Fruit fly (Drosophila melanogaster): Measurements from ENCODE around the gene CG7573.
A peak's percentile ranks its signal among the peaks of the same experiment; 100 is the strongest.

CG7573 gene

dm6 chr3L:11309743-11310518, 1.6 kb upstream of the CG7573 start (continued):
- no peak for TF ChIP-seq stc (GFP tag; IDR thresholded peaks at IDR 0.05)
- TF ChIP-seq CG13775 (GFP tag; optimal IDR thresholded peaks at IDR 0.05) = no peak
- peak; percentile 63 for TF ChIP-seq CG2678 (tag; optimal IDR thresholded peaks at IDR 0.05)
- peak; percentile 3 for TF ChIP-seq CG16815 (GFP tag; optimal IDR thresholded peaks at IDR 0.05)
- no peak for TF ChIP-seq Spps (tag; optimal IDR thresholded peaks at IDR 0.05)
- TF ChIP-seq inv (GFP tag; IDR thresholded peaks at IDR 0.05; ENCODE audit: partially characterized antibody) = no peak
- no peak for TF ChIP-seq Adf1 (GFP tag; IDR thresholded peaks at IDR 0.05)
- no peak for TF ChIP-seq Ets65A (GFP tag)
- 0 out of 2 replicates have a peak, but pooled peaks have one; percentile 20 for TF ChIP-seq CG17612 (GFP tag; IDR thresholded peaks at IDR 0.05)
- no peak for TF ChIP-seq bcd (GFP tag; optimal IDR thresholded peaks at IDR 0.05)
- TF ChIP-seq CG12219 (GFP tag; optimal IDR thresholded peaks at IDR 0.05) = no peak
- no peak for TF ChIP-seq Ptx1 (GFP tag; IDR thresholded peaks at IDR 0.05)
- no peak for TF ChIP-seq Trl (optimal IDR thresholded peaks at IDR 0.05)
- TF ChIP-seq Trl (GFP tag; optimal IDR thresholded peaks at IDR 0.05) = no peak
- no peak for TF ChIP-seq Antp (GFP tag; optimal IDR thresholded peaks at IDR 0.05)
- TF ChIP-seq BtbVII (GFP tag; optimal IDR thresholded peaks at IDR 0.05) = no peak
- no peak for TF ChIP-seq mld (GFP tag; IDR thresholded peaks at IDR 0.05; ENCODE audit: partially characterized antibody)
- TF ChIP-seq HHEX (GFP tag; optimal IDR thresholded peaks at IDR 0.05) = no peak
- TF ChIP-seq CG11696 (GFP tag; IDR thresholded peaks at IDR 0.05) = no peak
- TF ChIP-seq CG11456 (GFP tag; IDR thresholded peaks at IDR 0.05) = no peak
- TF ChIP-seq HLH54F (GFP tag; optimal IDR thresholded peaks at IDR 0.05) = no peak
- no peak for TF ChIP-seq kay (GFP tag; optimal IDR thresholded peaks at IDR 0.05)
- no peak for TF ChIP-seq Mrtf (GFP tag; IDR thresholded peaks at IDR 0.05)
- peak; percentile 94 for TF ChIP-seq oc (tag; optimal IDR thresholded peaks at IDR 0.05)
- TF ChIP-seq CG17361 (GFP tag; IDR thresholded peaks at IDR 0.05) = peak; percentile 65; the same call in 2 of the 3 replicates
- peak; percentile 37 for TF ChIP-seq CG30403 (GFP tag; optimal IDR thresholded peaks at IDR 0.05)
- TF ChIP-seq vvl (GFP tag; IDR thresholded peaks at IDR 0.05) = no peak
- TF ChIP-seq Abd-B (GFP tag; optimal IDR thresholded peaks at IDR 0.05) = no peak
- TF ChIP-seq yki (optimal IDR thresholded peaks at IDR 0.05) = no peak
- peak; percentile 65 for TF ChIP-seq CG11504 (tag; optimal IDR thresholded peaks at IDR 0.05)
- no peak for TF ChIP-seq toy (GFP tag; IDR thresholded peaks at IDR 0.05)
- TF ChIP-seq az2 (GFP tag; optimal IDR thresholded peaks at IDR 0.05) = peak; percentile 21
- TF ChIP-seq tap (tag; optimal IDR thresholded peaks at IDR 0.05) = no peak
- no peak for TF ChIP-seq NfI (GFP tag; optimal IDR thresholded peaks at IDR 0.05)
- peak; percentile 42; the same call in 2 of the 3 replicates for TF ChIP-seq row (GFP tag; IDR thresholded peaks at IDR 0.05)
- TF ChIP-seq Doc2 (GFP tag; IDR thresholded peaks at IDR 0.05) = no peak
- peak; percentile 47; the same call in 1 of the 3 replicates for TF ChIP-seq CG6175 (GFP tag; IDR thresholded peaks at IDR 0.05)
- peak; percentile 5 for TF ChIP-seq tio (GFP tag; optimal IDR thresholded peaks at IDR 0.05)
- TF ChIP-seq CG10431 (GFP tag; optimal IDR thresholded peaks at IDR 0.05) = no peak
- TF ChIP-seq H15 (GFP tag; IDR thresholded peaks at IDR 0.05) = no peak
- TF ChIP-seq GATAe (GFP tag; conservative IDR thresholded peaks at IDR 0.05) = no peak
- no peak for TF ChIP-seq CG1233 (GFP tag; optimal IDR thresholded peaks at IDR 0.05)
- peak; percentile 49 for TF ChIP-seq CG13424 (tag; optimal IDR thresholded peaks at IDR 0.05)
- TF ChIP-seq MESR4 (GFP tag; optimal IDR thresholded peaks at IDR 0.05) = no peak
- no peak for TF ChIP-seq ac (GFP tag; optimal IDR thresholded peaks at IDR 0.05)
- TF ChIP-seq CG17568 (GFP tag; optimal IDR thresholded peaks at IDR 0.05) = no peak
- no peak for TF ChIP-seq gcm2 (GFP tag; optimal IDR thresholded peaks at IDR 0.05)
- no peak for TF ChIP-seq cas (GFP tag; IDR thresholded peaks at IDR 0.05)
- TF ChIP-seq stwl (tag; optimal IDR thresholded peaks at IDR 0.05) = no peak
- TF ChIP-seq CoRest (tag; optimal IDR thresholded peaks at IDR 0.05) = peak; percentile 39
- no peak for TF ChIP-seq pum (GFP tag; optimal IDR thresholded peaks at IDR 0.05)

Measured in whole organism, embryonic.